Worm (Caenorhabditis elegans) whole organism, young adult: ENCODE measurements around the gene T24H10.5.
"Not testable (repeated sequence)": the region's sequence is repeated elsewhere in the genome, so short reads cannot be mapped to it uniquely, and the experiment has no call there.

Experiments
- C06A6.2 ChIP-seq: fragments of 200-800 bp; sonication (Bioruptor generic); conservative IDR thresholded peaks from 2 replicates; pipeline ENCODE4 v1.3.6; 2022; ENCODE audit warnings: missing genetic modification characterization, missing compliant biosample characterization
- F22D6.2 ChIP-seq: sonication (generic microtip); optimal IDR thresholded peaks from 2 replicates; lab custom pipeline; 2016; ENCODE audit warnings: mild to moderate bottlenecking, missing genetic modification characterization, missing compliant biosample characterization
- ama-1 ChIP-seq, 3 experiments: fragments of 150-350 bp in 1 of 3; sonication (generic microtip) in 2 of 3; optimal IDR thresholded peaks; 2 replicates each; lab custom pipeline; 2014 to 2018; ENCODE audit warnings: missing biosample characterization in 2 of 3, missing genetic modification characterization in 2 of 3, missing genetic modification reagents in 2 of 3
- bed-1 ChIP-seq: fragments of 200-800 bp; sonication (Bioruptor generic); IDR thresholded peaks from 2 replicates; pipeline ENCODE4 v1.3.6; 2022; ENCODE audit warnings: missing genetic modification reagents, missing genetic modification characterization, missing compliant biosample characterization
- egl-44 ChIP-seq: fragments of 200-800 bp; sonication (Bioruptor generic); IDR thresholded peaks from 2 replicates; pipeline ENCODE4 v1.3.6; 2022; ENCODE audit warnings: missing genetic modification reagents, missing genetic modification characterization, missing compliant biosample characterization
- lin-26 ChIP-seq: fragments of 200-800 bp; sonication (Bioruptor generic); IDR thresholded peaks from 2 replicates; pipeline ENCODE4 v1.3.6; 2022; ENCODE audit warnings: missing genetic modification reagents, missing genetic modification characterization, missing compliant biosample characterization
- lin-35 ChIP-seq, 3 experiments: fragments of 150-350 bp in 2 of 3; sonication (generic microtip) in 1 of 3; optimal IDR thresholded peaks; 2 replicates each; lab custom pipeline; 2014 to 2018; ENCODE audit warnings: missing biosample characterization in 3 of 3, missing genetic modification characterization in 3 of 3, missing genetic modification reagents in 3 of 3
- mcd-1 ChIP-seq: fragments of 200-800 bp; sonication (Bioruptor generic); IDR thresholded peaks from 2 replicates; pipeline ENCODE4 v1.3.6; 2022; ENCODE audit warnings: missing genetic modification reagents, missing genetic modification characterization, missing compliant biosample characterization
- pha-4 ChIP-seq: fragments of 150-350 bp; sonication (generic microtip); optimal IDR thresholded peaks from 2 replicates; lab custom pipeline; 2014; ENCODE audit warnings: missing biosample characterization, missing genetic modification reagents, missing genetic modification characterization
- sea-2 ChIP-seq: fragments of 200-800 bp; sonication (Bioruptor generic); IDR thresholded peaks from 2 replicates; pipeline ENCODE4 v1.3.6; 2022; ENCODE audit warnings: missing genetic modification characterization, missing compliant biosample characterization
- snpc-4 ChIP-seq, 5 experiments: fragments of 150-350 bp in 1 of 5; sonication (generic microtip) in 4 of 5; optimal IDR thresholded peaks; 2 replicates each; lab custom pipeline; 2014 to 2018; ENCODE audit warnings: missing genetic modification characterization in 5 of 5, missing biosample characterization in 3 of 5, antibody characterized with exemption in 2 of 5, mild to moderate bottlenecking in 2 of 5, missing compliant biosample characterization in 2 of 5, missing genotype in 2 of 5, moderate library complexity in 2 of 5, missing genetic modification reagents in 1 of 5

- TF ChIP-seq lin-35 (GFP tag; optimal IDR thresholded peaks at IDR 0.05; lab: Kevin White, UChicago); C06A6.2 (GFP tag; lab: Robert Waterston, UW); ama-1 (optimal IDR thresholded peaks at IDR 0.05; lab: Kevin White, UChicago); ama-1 (GFP tag; optimal IDR thresholded peaks at IDR 0.05; lab: Kevin White, UChicago); pha-4 (tag; lab: Kevin White, UChicago); snpc-4 (GFP tag; optimal IDR thresholded peaks at IDR 0.05; lab: Kevin White, UChicago); snpc-4 (tag; optimal IDR thresholded peaks at IDR 0.05; lab: Kevin White, UChicago); F22D6.2 (tag; lab: Kevin White, UChicago): not testable (repeated sequence)
- TF ChIP-seq bed-1 (0 out of 2 replicates have a peak, but pooled peaks have one; percentile 52), lin-26 (peak; percentile 99), sea-2 (GFP tag; lab: Robert Waterston, UW) (0 out of 2 replicates have a peak, but pooled peaks have one; percentile 54), mcd-1 (GFP tag; lab: Robert Waterston, UW) (peak; percentile 67), egl-44 (GFP tag; lab: Robert Waterston, UW) (peak; percentile 94)
Measured at ce11 chrII:9102623-9103022, 1.7 kb downstream of the T24H10.5 start.
